Worm (Caenorhabditis elegans) whole organism, L4/young adult: ENCODE data around the gene F36H9.2.

Experiments used
- dao-5 ChIP-seq: sonication (generic microtip); optimal IDR thresholded peaks from 2 replicates; lab custom pipeline; 2016; ENCODE audit warnings: missing genotype, missing genetic modification characterization, moderate library complexity, missing compliant biosample characterization
- him-1 ChIP-seq: sonication (generic microtip); optimal IDR thresholded peaks from 2 replicates; lab custom pipeline; 2016; ENCODE audit warnings: missing genotype, missing genetic modification reagents, missing genetic modification characterization, missing compliant biosample characterization

DNA sequence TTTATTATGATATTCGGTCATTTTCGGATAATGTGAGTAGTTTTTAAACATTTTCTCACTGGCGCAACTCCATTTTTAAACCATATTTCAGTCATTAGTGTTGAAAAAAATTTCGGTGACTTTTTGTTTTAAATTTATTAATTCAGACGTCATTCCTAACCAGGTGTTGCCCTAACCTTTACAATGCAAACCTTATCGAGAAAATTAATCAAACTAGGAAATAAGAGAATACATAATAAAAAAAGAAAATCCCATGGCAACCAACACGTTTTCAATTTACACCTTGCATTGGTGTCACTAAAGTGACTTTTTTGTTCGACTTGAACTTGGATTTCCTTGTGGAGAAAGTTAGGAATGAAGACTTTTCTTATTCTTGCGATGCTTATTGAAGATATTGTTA is at the start of gene F36H9.2:
- TF ChIP-seq him-1 (tag; lab: Kevin White, UChicago), result no peak
- no peak for TF ChIP-seq dao-5
